Worm (Caenorhabditis elegans): ENCODE measurements around the gene gst-17.

DNA sequence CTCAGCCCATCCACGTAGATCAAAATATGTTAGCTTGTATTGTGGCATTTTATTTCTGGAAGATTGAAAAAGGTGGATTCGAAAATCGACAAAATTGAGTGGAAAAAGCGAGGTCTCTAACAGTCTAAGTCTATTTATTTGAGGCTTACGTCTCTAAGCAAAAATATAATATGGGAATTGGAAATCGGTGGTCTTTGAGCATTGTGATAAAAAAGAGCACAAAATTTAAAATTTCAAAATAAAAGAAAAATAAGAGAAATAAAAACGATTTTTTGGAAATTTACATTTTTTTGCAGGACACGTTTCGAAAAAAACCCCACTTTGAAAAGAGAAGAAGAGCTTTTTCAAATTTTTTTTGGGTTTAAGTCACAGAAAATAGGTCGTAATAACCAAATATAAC lies 17.5 kb downstream of the gst-17 start, which contains the start of gene gst-15:
- TF ChIP-seq D2030.7 (GFP tag; IDR thresholded peaks at IDR 0.05) (no peak), pha-4 (tag; optimal IDR thresholded peaks at IDR 0.05) (no peak), mel-28 (tag; optimal IDR thresholded peaks at IDR 0.05; ENCODE audit: borderline replicate concordance) (no peak), madf-3 (GFP tag; IDR thresholded peaks at IDR 0.05) (no peak), nhr-80 (tag; optimal IDR thresholded peaks at IDR 0.05) (no peak), mcd-1 (GFP tag; IDR thresholded peaks at IDR 0.05) (no peak), B0261.1 (tag; optimal IDR thresholded peaks at IDR 0.05) (no peak), F49E8.2 (tag; optimal IDR thresholded peaks at IDR 0.05; ENCODE audit: insufficient read depth) (no peak), ekl-4 (GFP tag; IDR thresholded peaks at IDR 0.05) (no peak), rcor-1 (GFP tag; IDR thresholded peaks at IDR 0.05) (no peak), ztf-22 (GFP tag; optimal IDR thresholded peaks at IDR 0.05) (no peak), akir-1 (GFP tag; optimal IDR thresholded peaks at IDR 0.05) (no peak), let-526 (GFP tag; IDR thresholded peaks at IDR 0.05) (no peak), athp-1 (tag; optimal IDR thresholded peaks at IDR 0.05) (no peak)
